Fruit fly (Drosophila melanogaster) whole organism, embryonic: ENCODE data around the gene CG10584.
A peak's percentile ranks its signal among the peaks of the same experiment; 100 is the strongest.

Source experiments
- CG10462 ChIP-seq: fragments of 200-800 bp; sonication (Bioruptor generic); optimal IDR thresholded peaks from 2 replicates; lab custom pipeline; 2016; ENCODE audit warnings: missing biosample characterization, missing genetic modification characterization
- CG11093 ChIP-seq: fragments of 200-800 bp; sonication (Bioruptor generic); IDR thresholded peaks from 3 replicates; pipeline ENCODE4 v1.3.6; 2022; ENCODE audit warnings: missing biosample characterization, missing genetic modification characterization
- CG12071 ChIP-seq: fragments of 200-800 bp; sonication (Bioruptor generic); optimal IDR thresholded peaks from 3 replicates; lab custom pipeline; 2018; ENCODE audit warnings: missing biosample characterization, mild to moderate bottlenecking, missing genetic modification characterization
- CG1233 ChIP-seq: fragments of 200-800 bp; sonication (Bioruptor generic); optimal IDR thresholded peaks from 4 replicates; lab custom pipeline; 2018; ENCODE audit warnings: missing biosample characterization, mild to moderate bottlenecking, missing genetic modification characterization
- CG12744 ChIP-seq: fragments of 200-800 bp; sonication (Bioruptor generic); optimal IDR thresholded peaks from 2 replicates; lab custom pipeline; 2016; ENCODE audit warnings: missing biosample characterization, missing genetic modification characterization
- CG12942 ChIP-seq: fragments of 200-800 bp; sonication (Bioruptor generic); optimal IDR thresholded peaks from 3 replicates; lab custom pipeline; 2016; ENCODE audit warnings: missing biosample characterization, missing genetic modification characterization
- CG13624 ChIP-seq: fragments of 200-800 bp; sonication (Bioruptor generic); optimal IDR thresholded peaks from 2 replicates; lab custom pipeline; 2016; ENCODE audit warnings: missing biosample characterization, missing genetic modification characterization
- CG14860 ChIP-seq: fragments of 200-800 bp; sonication (Bioruptor generic); IDR thresholded peaks from 3 replicates; pipeline ENCODE4 v1.3.6; 2022; ENCODE audit warnings: missing biosample characterization, missing genetic modification characterization; ENCODE audit not compliant: partially characterized antibody
- CG16863 ChIP-seq: fragments of 200-800 bp; sonication (Bioruptor generic); optimal IDR thresholded peaks from 3 replicates; lab custom pipeline; 2016; ENCODE audit warnings: missing biosample characterization, missing genetic modification characterization
- CG1792 ChIP-seq: fragments of 200-800 bp; sonication (Bioruptor generic); optimal IDR thresholded peaks from 2 replicates; lab custom pipeline; 2016; ENCODE audit warnings: missing biosample characterization, missing genetic modification characterization
- CG33213 ChIP-seq: fragments of 200-800 bp; sonication (Bioruptor generic); optimal IDR thresholded peaks from 3 replicates; lab custom pipeline; 2016; ENCODE audit warnings: missing biosample characterization, missing genetic modification characterization
- CG4360 ChIP-seq: fragments of 200-800 bp; sonication (Bioruptor generic); IDR thresholded peaks from 2 replicates; pipeline ENCODE4 v1.3.6; 2022; ENCODE audit warnings: missing biosample characterization, missing genetic modification characterization
- CG43689 ChIP-seq: fragments of 200-800 bp; sonication (Bioruptor generic); IDR thresholded peaks from 2 replicates; pipeline ENCODE4 v1.3.6; 2022; ENCODE audit warnings: missing biosample characterization, missing genetic modification characterization
- CG6272 ChIP-seq: fragments of 200-800 bp; sonication (Bioruptor generic); IDR thresholded peaks from 2 replicates; pipeline ENCODE4 v1.3.6; 2022; ENCODE audit warnings: missing biosample characterization, missing genetic modification characterization
- CG6765 ChIP-seq: fragments of 200-800 bp; sonication (Bioruptor generic); optimal IDR thresholded peaks from 3 replicates; lab custom pipeline; 2017; ENCODE audit warnings: missing biosample characterization, mild to moderate bottlenecking, missing genetic modification characterization
- CG7963 ChIP-seq: fragments of 200-800 bp; sonication (Bioruptor generic); IDR thresholded peaks from 3 replicates; pipeline ENCODE4 v1.3.6; 2022; ENCODE audit warnings: missing biosample characterization, missing genetic modification characterization; ENCODE audit not compliant: partially characterized antibody
- CG9609 ChIP-seq: fragments of 200-800 bp; sonication (Bioruptor generic); optimal IDR thresholded peaks from 3 replicates; lab custom pipeline; 2016; ENCODE audit warnings: missing biosample characterization, missing genetic modification characterization
- Fer1 ChIP-seq: fragments of 200-800 bp; sonication (Bioruptor generic); optimal IDR thresholded peaks from 2 replicates; lab custom pipeline; 2017; ENCODE audit warnings: missing biosample characterization, mild to moderate bottlenecking, missing genetic modification characterization
- Gug ChIP-seq: fragments of 200-800 bp; sonication (Bioruptor generic); IDR thresholded peaks from 4 replicates; pipeline ENCODE4 v1.3.6; 2022; ENCODE audit warnings: missing biosample characterization, missing genetic modification characterization
- H2.0 ChIP-seq: fragments of 200-800 bp; sonication (Bioruptor generic); IDR thresholded peaks from 2 replicates; pipeline ENCODE4 v1.3.6; 2022; ENCODE audit warnings: missing biosample characterization, missing genetic modification characterization
- HLH54F ChIP-seq: fragments of 200-800 bp; sonication (Bioruptor generic); optimal IDR thresholded peaks from 3 replicates; lab custom pipeline; 2016; ENCODE audit warnings: missing biosample characterization, missing genetic modification characterization
- Hsf ChIP-seq: fragments of 200-800 bp; sonication (Bioruptor generic); optimal IDR thresholded peaks from 3 replicates; lab custom pipeline; 2016; ENCODE audit warnings: missing biosample characterization, missing genetic modification characterization
- Mad ChIP-seq: fragments of 200-800 bp; sonication (Bioruptor generic); optimal IDR thresholded peaks from 2 replicates; lab custom pipeline; 2016; ENCODE audit warnings: missing biosample characterization, missing genetic modification characterization
- NC2β ChIP-seq: fragments of 200-800 bp; sonication (Bioruptor generic); optimal IDR thresholded peaks from 2 replicates; lab custom pipeline; 2016; ENCODE audit warnings: missing biosample characterization, missing genetic modification characterization
- Spps ChIP-seq: fragments of 200-800 bp; sonication (Bioruptor generic); optimal IDR thresholded peaks from 2 replicates; lab custom pipeline; 2018; ENCODE audit warnings: missing biosample characterization, mild to moderate bottlenecking, missing genetic modification characterization
- ab ChIP-seq: fragments of 200-800 bp; sonication (Bioruptor generic); optimal IDR thresholded peaks from 2 replicates; lab custom pipeline; 2016; ENCODE audit warnings: missing biosample characterization, missing genetic modification characterization
- ac ChIP-seq: fragments of 200-800 bp; sonication (Bioruptor generic); optimal IDR thresholded peaks from 3 replicates; lab custom pipeline; 2017; ENCODE audit warnings: missing biosample characterization, mild to moderate bottlenecking, missing genetic modification characterization
- amos ChIP-seq: fragments of 200-800 bp; sonication (Bioruptor generic); IDR thresholded peaks from 2 replicates; pipeline ENCODE4 v1.3.6; 2022; ENCODE audit warnings: missing biosample characterization, missing genetic modification characterization; ENCODE audit not compliant: partially characterized antibody
- ash1 ChIP-seq: fragments of 200-800 bp; sonication (Bioruptor generic); optimal IDR thresholded peaks from 2 replicates; lab custom pipeline; 2018; ENCODE audit warnings: missing biosample characterization, mild to moderate bottlenecking, missing genetic modification characterization
- bbx ChIP-seq: fragments of 200-800 bp; sonication (Bioruptor generic); IDR thresholded peaks from 2 replicates; pipeline ENCODE4 v1.3.6; 2022; ENCODE audit warnings: missing biosample characterization, missing genetic modification characterization; ENCODE audit not compliant: partially characterized antibody
- chif ChIP-seq, 2 experiments: fragments of 200-800 bp; sonication (Bioruptor generic); optimal IDR thresholded peaks; 3 replicates each; lab custom pipeline; 2016; ENCODE audit warnings: missing biosample characterization in 2 of 2, missing genetic modification characterization in 2 of 2
- crc ChIP-seq: fragments of 200-800 bp; sonication (Bioruptor generic); optimal IDR thresholded peaks from 2 replicates; lab custom pipeline; 2016; ENCODE audit warnings: missing biosample characterization, missing genetic modification characterization
- danr ChIP-seq: fragments of 200-800 bp; sonication (Bioruptor generic); IDR thresholded peaks from 2 replicates; pipeline ENCODE4 v1.3.6; 2022; ENCODE audit warnings: missing biosample characterization, missing genetic modification characterization
- dati ChIP-seq: fragments of 200-800 bp; sonication (Bioruptor generic); IDR thresholded peaks from 2 replicates; pipeline ENCODE4 v1.3.6; 2022; ENCODE audit warnings: missing biosample characterization, missing genetic modification characterization
- dmrt11E ChIP-seq: fragments of 200-800 bp; sonication (Bioruptor generic); optimal IDR thresholded peaks from 3 replicates; lab custom pipeline; 2018; ENCODE audit warnings: missing biosample characterization, mild to moderate bottlenecking, missing genetic modification characterization, moderate library complexity
- ewg ChIP-seq: fragments of 200-800 bp; sonication (Bioruptor generic); optimal IDR thresholded peaks from 3 replicates; lab custom pipeline; 2017; ENCODE audit warnings: mild to moderate bottlenecking, missing biosample characterization, missing genetic modification reagents, missing genetic modification characterization
- fd64A ChIP-seq: fragments of 200-800 bp; sonication (Bioruptor generic); optimal IDR thresholded peaks from 3 replicates; lab custom pipeline; 2018; ENCODE audit warnings: missing biosample characterization, mild to moderate bottlenecking, missing genetic modification characterization
- her ChIP-seq: fragments of 200-800 bp; sonication (Bioruptor generic); optimal IDR thresholded peaks from 2 replicates; lab custom pipeline; 2016; ENCODE audit warnings: missing biosample characterization, missing genetic modification characterization
- hth ChIP-seq: fragments of >200 bp; optimal IDR thresholded peaks from 2 replicates; lab custom pipeline; 2017; ENCODE audit warnings: inconsistent platforms
- ken ChIP-seq: fragments of 200-800 bp; sonication (Bioruptor generic); IDR thresholded peaks from 3 replicates; pipeline ENCODE4 v1.3.6; 2022; ENCODE audit warnings: missing biosample characterization, missing genetic modification characterization
- lab ChIP-seq: fragments of 200-800 bp; sonication (Bioruptor generic); optimal IDR thresholded peaks from 3 replicates; lab custom pipeline; 2017; ENCODE audit warnings: missing biosample characterization, missing genetic modification characterization, mild to moderate bottlenecking, moderate library complexity, missing genetic modification reagents
- mirr ChIP-seq: fragments of 200-800 bp; sonication (Bioruptor generic); optimal IDR thresholded peaks from 3 replicates; lab custom pipeline; 2018; ENCODE audit warnings: missing biosample characterization, mild to moderate bottlenecking, missing genetic modification characterization
- mld ChIP-seq: fragments of 200-800 bp; sonication (Bioruptor generic); IDR thresholded peaks from 3 replicates; pipeline ENCODE4 v1.3.6; 2022; ENCODE audit warnings: missing biosample characterization, missing genetic modification characterization; ENCODE audit not compliant: partially characterized antibody
- org-1 ChIP-seq: fragments of 200-800 bp; sonication (Bioruptor generic); optimal IDR thresholded peaks from 2 replicates; lab custom pipeline; 2017; ENCODE audit warnings: missing biosample characterization, missing genetic modification characterization
- run ChIP-seq: fragments of 200-800 bp; sonication (Bioruptor generic); optimal IDR thresholded peaks from 3 replicates; lab custom pipeline; 2018; ENCODE audit warnings: missing biosample characterization, mild to moderate bottlenecking, missing genetic modification characterization
- scrt ChIP-seq: fragments of 200-800 bp; sonication (Bioruptor generic); optimal IDR thresholded peaks from 2 replicates; lab custom pipeline; 2018; ENCODE audit warnings: missing biosample characterization, mild to moderate bottlenecking, missing genetic modification characterization, moderate library complexity
- tll ChIP-seq, 2 experiments: fragments of 200-800 bp in 1 of 2; fragments of >200 bp in 1 of 2; sonication (Bioruptor generic) in 1 of 2; optimal IDR thresholded peaks; 2 replicates each; lab custom pipeline; 2017 to 2019; ENCODE audit warnings: missing biosample characterization in 2 of 2, missing genetic modification characterization in 2 of 2, mild to moderate bottlenecking in 1 of 2, moderate library complexity in 1 of 2
- trh ChIP-seq: fragments of 200-800 bp; sonication (Bioruptor generic); optimal IDR thresholded peaks from 2 replicates; lab custom pipeline; 2016; ENCODE audit warnings: missing biosample characterization, missing genetic modification characterization
- ttk ChIP-seq: fragments of 200-800 bp; sonication (Bioruptor generic); IDR thresholded peaks from 2 replicates; pipeline ENCODE4 v2.1.2; 2022; ENCODE audit warnings: missing biosample characterization, missing genetic modification characterization
- tup ChIP-seq: fragments of 200-800 bp; sonication (Bioruptor generic); optimal IDR thresholded peaks from 2 replicates; lab custom pipeline; 2016; ENCODE audit warnings: missing biosample characterization, mild to moderate bottlenecking, missing genetic modification characterization, moderate library complexity

Gene CG10584

DNA sequence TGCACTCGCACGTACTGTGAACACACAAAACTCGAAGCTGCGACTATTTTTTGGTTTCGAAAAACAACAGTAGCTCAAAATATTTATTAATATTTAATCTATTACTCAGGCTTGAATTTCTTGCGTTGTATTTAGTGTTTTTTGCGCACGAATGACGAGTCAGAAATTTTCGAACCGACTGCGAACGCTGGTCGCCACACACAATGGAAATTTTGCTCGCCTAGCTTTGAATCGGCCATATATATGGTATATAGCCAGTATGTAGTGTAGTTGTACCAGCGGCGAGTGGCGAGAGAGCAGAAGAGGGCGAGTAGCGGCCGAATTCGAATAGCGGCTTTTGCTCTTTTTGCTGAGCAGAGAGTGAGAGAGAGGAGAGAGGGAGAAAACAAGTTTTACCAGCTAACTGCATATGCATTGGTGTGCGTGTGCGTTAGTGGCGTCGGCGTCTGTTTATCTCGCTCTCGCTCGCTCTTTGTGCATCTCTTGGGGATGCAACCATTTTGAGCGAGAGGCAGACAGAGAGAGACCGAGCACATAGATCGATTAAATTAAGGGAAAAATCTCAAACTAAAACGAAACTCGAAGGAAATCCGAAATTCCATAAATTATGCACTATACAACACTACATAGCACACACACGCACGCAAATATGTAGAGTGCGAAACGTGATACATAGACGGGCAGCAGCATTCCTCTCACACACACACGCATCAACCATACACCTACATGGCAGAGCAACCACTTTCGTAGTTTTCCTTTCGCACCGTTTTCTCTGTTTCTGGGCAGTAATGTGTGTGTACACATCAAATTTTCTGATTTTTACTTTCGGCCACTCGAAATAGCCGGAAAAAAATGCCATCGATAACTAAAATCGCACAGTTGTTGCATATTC, 4.9 kb downstream of the CG10584 start (continued):
- TF ChIP-seq CG1233 (GFP tag; lab: Kevin White, UChicago) (no peak), mirr (GFP tag; lab: Kevin White, UChicago) (no peak), ken (GFP tag; lab: Robert Waterston, UW) (no peak), CG4360 (GFP tag; lab: Robert Waterston, UW) (no peak; the same call in none of the 2 replicates), lab (GFP tag; lab: Kevin White, UChicago) (peak; percentile 13), CG9609 (no peak), Gug (no peak), ac (GFP tag; lab: Kevin White, UChicago) (no peak), dati (GFP tag; lab: Robert Waterston, UW) (no peak), CG12942 (GFP tag; lab: Kevin White, UChicago) (no peak), run (tag; lab: Kevin White, UChicago) (no peak), mld (GFP tag; lab: Robert Waterston, UW) (no peak), crc (GFP tag; lab: Kevin White, UChicago) (no peak), ash1 (GFP tag; lab: Kevin White, UChicago) (no peak), ab (GFP tag; lab: Kevin White, UChicago) (no peak), CG6272 (no peak), ewg (GFP tag; lab: Kevin White, UChicago) (no peak), tll (GFP tag; optimal IDR thresholded peaks at IDR 0.05; lab: Kevin White, UChicago) (no peak), tup (GFP tag; lab: Kevin White, UChicago) (no peak), CG10462 (GFP tag; lab: Kevin White, UChicago) (no peak), CG6765 (GFP tag; lab: Kevin White, UChicago) (no peak), dmrt11E (no peak), hth (no peak), CG43689 (GFP tag; lab: Robert Waterston, UW) (no peak), her (GFP tag; lab: Kevin White, UChicago) (peak; percentile 40), chif (GFP tag; optimal IDR thresholded peaks at IDR 0.05; lab: Kevin White, UChicago) (no peak), Spps (tag; lab: Kevin White, UChicago) (no peak), bbx (GFP tag; lab: Robert Waterston, UW) (0 out of 2 replicates have a peak, but pooled peaks have one; percentile 32), CG16863 (GFP tag; lab: Kevin White, UChicago) (no peak), fd64A (GFP tag; lab: Kevin White, UChicago) (no peak), danr (GFP tag; lab: Robert Waterston, UW) (no peak), ttk (GFP tag; lab: Robert Waterston, UW) (no peak; the same call in 1 of the 2 replicates), H2.0 (GFP tag; lab: Robert Waterston, UW) (no peak), Mad (GFP tag; lab: Kevin White, UChicago) (no peak), CG12071 (GFP tag; lab: Kevin White, UChicago) (no peak), CG7963 (GFP tag; lab: Robert Waterston, UW) (no peak), CG12744 (no peak), NC2β (GFP tag; lab: Kevin White, UChicago) (peak; percentile 54), CG14860 (no peak), CG1792 (GFP tag; lab: Kevin White, UChicago) (no peak), Hsf (GFP tag; lab: Kevin White, UChicago) (no peak), CG13624 (no peak), scrt (GFP tag; lab: Kevin White, UChicago) (peak; percentile 13), HLH54F (GFP tag; lab: Kevin White, UChicago) (no peak), CG11093 (GFP tag; lab: Robert Waterston, UW) (no peak), org-1 (GFP tag; lab: Kevin White, UChicago) (no peak), amos (no peak), Fer1 (GFP tag; lab: Kevin White, UChicago) (no peak), CG33213 (GFP tag; lab: Kevin White, UChicago) (no peak), trh (GFP tag; lab: Kevin White, UChicago) (no peak)
